Fruit fly (Drosophila melanogaster) whole organism, embryonic: Measurements from ENCODE around the gene Ythdc1.
A peak's percentile ranks its signal among the peaks of the same experiment; 100 is the strongest.

Experiments used
- Bteb2 ChIP-seq: fragments of 200-800 bp; sonication (Bioruptor generic); optimal IDR thresholded peaks from 2 replicates; lab custom pipeline; 2016; ENCODE audit warnings: missing biosample characterization, missing genetic modification characterization
- CG10209 ChIP-seq: fragments of 200-800 bp; sonication (Bioruptor generic); optimal IDR thresholded peaks from 3 replicates; lab custom pipeline; 2017; ENCODE audit warnings: missing biosample characterization, mild to moderate bottlenecking, missing genetic modification characterization, missing genetic modification reagents
- CG11723 ChIP-seq: fragments of 200-800 bp; sonication (Bioruptor generic); optimal IDR thresholded peaks from 2 replicates; lab custom pipeline; 2017; ENCODE audit warnings: missing biosample characterization, mild to moderate bottlenecking, missing genetic modification characterization
- CG15479 ChIP-seq: fragments of 200-800 bp; sonication (Bioruptor generic); optimal IDR thresholded peaks from 3 replicates; lab custom pipeline; 2019; ENCODE audit warnings: missing biosample characterization, mild to moderate bottlenecking, missing genetic modification characterization, moderate library complexity
- CG17612 ChIP-seq: fragments of 200-800 bp; sonication (Bioruptor generic); IDR thresholded peaks from 2 replicates; pipeline ENCODE4 v1.3.6; 2022; ENCODE audit warnings: missing biosample characterization, missing genetic modification characterization
- CG17802 ChIP-seq: fragments of 200-800 bp; sonication (Bioruptor generic); optimal IDR thresholded peaks from 2 replicates; lab custom pipeline; 2018; ENCODE audit warnings: missing biosample characterization, mild to moderate bottlenecking, missing genetic modification characterization, moderate library complexity
- CG17912 ChIP-seq: fragments of 200-800 bp; sonication (Bioruptor generic); optimal IDR thresholded peaks from 2 replicates; lab custom pipeline; 2018; ENCODE audit warnings: missing biosample characterization, mild to moderate bottlenecking, missing genetic modification characterization
- CG1832 ChIP-seq: fragments of 200-800 bp; sonication (Bioruptor generic); optimal IDR thresholded peaks from 2 replicates; lab custom pipeline; 2017; ENCODE audit warnings: missing biosample characterization, mild to moderate bottlenecking, missing genetic modification characterization, inconsistent platforms
- CG2116 ChIP-seq: fragments of 200-800 bp; sonication (Bioruptor generic); optimal IDR thresholded peaks from 3 replicates; lab custom pipeline; 2018; ENCODE audit warnings: missing biosample characterization, mild to moderate bottlenecking, missing genetic modification characterization
- CG2199 ChIP-seq: fragments of 200-800 bp; sonication (Bioruptor generic); IDR thresholded peaks from 3 replicates; pipeline ENCODE4 v1.3.6; 2022; ENCODE audit warnings: missing biosample characterization, missing genetic modification characterization
- CG32772 ChIP-seq: fragments of 200-800 bp; sonication (Bioruptor generic); IDR thresholded peaks from 2 replicates; pipeline ENCODE4 v1.3.6; 2022; ENCODE audit warnings: missing biosample characterization, missing genetic modification characterization
- CG6272 ChIP-seq: fragments of 200-800 bp; sonication (Bioruptor generic); IDR thresholded peaks from 2 replicates; pipeline ENCODE4 v1.3.6; 2022; ENCODE audit warnings: missing biosample characterization, missing genetic modification characterization
- CG6813 ChIP-seq: fragments of 200-800 bp; sonication (Bioruptor generic); optimal IDR thresholded peaks from 2 replicates; lab custom pipeline; 2017; ENCODE audit warnings: missing biosample characterization, missing genetic modification characterization, mild to moderate bottlenecking, moderate library complexity, missing genetic modification reagents
- CG9437 ChIP-seq: fragments of 200-800 bp; sonication (Bioruptor generic); optimal IDR thresholded peaks from 2 replicates; lab custom pipeline; 2018; ENCODE audit warnings: missing biosample characterization, mild to moderate bottlenecking, missing genetic modification characterization
- CG9727 ChIP-seq: fragments of 200-800 bp; sonication (Bioruptor generic); optimal IDR thresholded peaks from 3 replicates; lab custom pipeline; 2017; ENCODE audit warnings: missing biosample characterization, mild to moderate bottlenecking, missing genetic modification characterization
- D19B ChIP-seq: fragments of 200-800 bp; sonication (Bioruptor generic); optimal IDR thresholded peaks from 2 replicates; lab custom pipeline; 2017; ENCODE audit warnings: missing biosample characterization, mild to moderate bottlenecking, missing genetic modification characterization
- Dad ChIP-seq: fragments of 200-800 bp; sonication (Bioruptor generic); optimal IDR thresholded peaks from 3 replicates; lab custom pipeline; 2016; ENCODE audit warnings: missing biosample characterization, missing genetic modification characterization
- Deaf1 ChIP-seq: fragments of 200-800 bp; optimal IDR thresholded peaks from 3 replicates; lab custom pipeline; 2019; ENCODE audit warnings: missing biosample characterization, mild to moderate bottlenecking, missing genetic modification characterization, moderate library complexity
- Doc3 ChIP-seq: fragments of 200-800 bp; sonication (Bioruptor generic); IDR thresholded peaks from 3 replicates; pipeline ENCODE4 v1.3.6; 2022; ENCODE audit warnings: missing biosample characterization, missing genetic modification characterization; ENCODE audit not compliant: partially characterized antibody
- Eip74EF ChIP-seq, 2 experiments: fragments of 200-800 bp in 1 of 2; fragments of >200 bp in 1 of 2; sonication (Bioruptor generic) in 1 of 2; optimal IDR thresholded peaks; 2 replicates each; lab custom pipeline; 2017 to 2019; ENCODE audit warnings: missing biosample characterization in 2 of 2, missing genetic modification characterization in 2 of 2, mild to moderate bottlenecking in 1 of 2, moderate library complexity in 1 of 2
- Ets65A ChIP-seq: fragments of 200-800 bp; sonication (Bioruptor generic); peaks from one replicate; lab custom pipeline; 2016; ENCODE audit warnings: missing biosample characterization, missing genetic modification characterization
- Ets97D ChIP-seq: fragments of 200-800 bp; sonication (Bioruptor generic); optimal IDR thresholded peaks from 3 replicates; lab custom pipeline; 2016; ENCODE audit warnings: missing biosample characterization, missing genetic modification characterization
- Fer1 ChIP-seq: fragments of 200-800 bp; sonication (Bioruptor generic); optimal IDR thresholded peaks from 2 replicates; lab custom pipeline; 2017; ENCODE audit warnings: missing biosample characterization, mild to moderate bottlenecking, missing genetic modification characterization
- Fer3 ChIP-seq: fragments of 200-800 bp; sonication (Bioruptor generic); optimal IDR thresholded peaks from 2 replicates; lab custom pipeline; 2018; ENCODE audit warnings: missing biosample characterization, mild to moderate bottlenecking, missing genetic modification characterization, moderate library complexity
- Gug ChIP-seq: fragments of 200-800 bp; sonication (Bioruptor generic); IDR thresholded peaks from 4 replicates; pipeline ENCODE4 v1.3.6; 2022; ENCODE audit warnings: missing biosample characterization, missing genetic modification characterization
- HHEX ChIP-seq: fragments of 200-800 bp; sonication (Bioruptor generic); optimal IDR thresholded peaks from 3 replicates; lab custom pipeline; 2017; ENCODE audit warnings: missing biosample characterization, mild to moderate bottlenecking, missing genetic modification characterization, missing genetic modification reagents
- HLHmδ ChIP-seq: fragments of 200-800 bp; sonication (Bioruptor generic); optimal IDR thresholded peaks from 2 replicates; lab custom pipeline; 2018; ENCODE audit warnings: missing biosample characterization, mild to moderate bottlenecking, missing genetic modification characterization, moderate library complexity
- Mrtf ChIP-seq: fragments of 200-800 bp; sonication (Bioruptor generic); IDR thresholded peaks from 3 replicates; pipeline ENCODE4 v1.3.6; 2022; ENCODE audit warnings: missing biosample characterization, missing genetic modification characterization
- Pdp1 ChIP-seq, 2 experiments: fragments of 200-800 bp; sonication (Bioruptor generic); optimal IDR thresholded peaks; 3 replicates each; lab custom pipeline; 2016; ENCODE audit warnings: missing biosample characterization in 2 of 2, missing genetic modification characterization in 2 of 2, mild to moderate bottlenecking in 1 of 2, moderate library complexity in 1 of 2
- Poxn ChIP-seq: fragments of 200-800 bp; sonication (Bioruptor generic); IDR thresholded peaks from 2 replicates; pipeline ENCODE4 v1.3.6; 2022; ENCODE audit warnings: missing biosample characterization, missing genetic modification characterization
- Rx ChIP-seq: fragments of 200-800 bp; sonication (Bioruptor generic); IDR thresholded peaks from 2 replicates; pipeline ENCODE4 v1.3.6; 2022; ENCODE audit warnings: missing biosample characterization, missing genetic modification characterization
- Spps ChIP-seq: fragments of 200-800 bp; sonication (Bioruptor generic); optimal IDR thresholded peaks from 2 replicates; lab custom pipeline; 2018; ENCODE audit warnings: missing biosample characterization, mild to moderate bottlenecking, missing genetic modification characterization
- Xrp1 ChIP-seq: fragments of 200-800 bp; sonication (Bioruptor generic); IDR thresholded peaks from 2 replicates; pipeline ENCODE4 v1.3.6; 2022; ENCODE audit warnings: missing biosample characterization, missing genetic modification characterization
- ab ChIP-seq: fragments of 200-800 bp; sonication (Bioruptor generic); optimal IDR thresholded peaks from 2 replicates; lab custom pipeline; 2016; ENCODE audit warnings: missing biosample characterization, missing genetic modification characterization
- ara ChIP-seq: fragments of 200-800 bp; sonication (Bioruptor generic); IDR thresholded peaks from 2 replicates; pipeline ENCODE4 v1.3.6; 2022; ENCODE audit warnings: missing biosample characterization, missing genetic modification characterization
- br ChIP-seq: fragments of >200 bp; optimal IDR thresholded peaks from 2 replicates; lab custom pipeline; 2017
- caup ChIP-seq: fragments of 200-800 bp; sonication (Bioruptor generic); optimal IDR thresholded peaks from 3 replicates; lab custom pipeline; 2017; ENCODE audit warnings: missing biosample characterization, mild to moderate bottlenecking, missing genetic modification characterization, moderate library complexity; ENCODE audit not compliant: severe bottlenecking
- dpn ChIP-seq, 2 experiments: fragments of 200-800 bp; sonication (Bioruptor generic); optimal IDR thresholded peaks; 3 replicates each; lab custom pipeline; 2016; ENCODE audit warnings: missing biosample characterization in 2 of 2, missing genetic modification characterization in 2 of 2
- ewg ChIP-seq: fragments of 200-800 bp; sonication (Bioruptor generic); optimal IDR thresholded peaks from 3 replicates; lab custom pipeline; 2017; ENCODE audit warnings: mild to moderate bottlenecking, missing biosample characterization, missing genetic modification reagents, missing genetic modification characterization
- hth ChIP-seq: fragments of >200 bp; optimal IDR thresholded peaks from 2 replicates; lab custom pipeline; 2017; ENCODE audit warnings: inconsistent platforms
- ind ChIP-seq: fragments of 200-800 bp; sonication (Bioruptor generic); optimal IDR thresholded peaks from 3 replicates; lab custom pipeline; 2016; ENCODE audit warnings: missing biosample characterization, missing genetic modification characterization
- jigr1 ChIP-seq: fragments of 200-800 bp; sonication (Bioruptor generic); IDR thresholded peaks from 3 replicates; pipeline ENCODE4 v1.3.6; 2022; ENCODE audit warnings: missing biosample characterization, missing genetic modification characterization
- kay ChIP-seq: fragments of 200-800 bp; sonication (Bioruptor generic); optimal IDR thresholded peaks from 2 replicates; lab custom pipeline; 2016; ENCODE audit warnings: missing biosample characterization, missing genetic modification characterization
- mirr ChIP-seq: fragments of 200-800 bp; sonication (Bioruptor generic); optimal IDR thresholded peaks from 3 replicates; lab custom pipeline; 2018; ENCODE audit warnings: missing biosample characterization, mild to moderate bottlenecking, missing genetic modification characterization
- onecut ChIP-seq: fragments of 200-800 bp; sonication (Bioruptor generic); IDR thresholded peaks from 2 replicates; pipeline ENCODE4 v1.3.6; 2022; ENCODE audit warnings: missing biosample characterization, missing genetic modification characterization
- org-1 ChIP-seq: fragments of 200-800 bp; sonication (Bioruptor generic); optimal IDR thresholded peaks from 2 replicates; lab custom pipeline; 2017; ENCODE audit warnings: missing biosample characterization, missing genetic modification characterization
- pho ChIP-seq: fragments of 200-800 bp; sonication (Bioruptor generic); optimal IDR thresholded peaks from 2 replicates; lab custom pipeline; 2016; ENCODE audit warnings: missing biosample characterization, missing genetic modification characterization
- prd ChIP-seq, 3 experiments: fragments of >200 bp in 2 of 3; fragments of 200-800 bp in 1 of 3; sonication (Bioruptor generic) in 1 of 3; optimal IDR thresholded peaks in 2 of 3; IDR thresholded peaks in 1 of 3; 2 replicates in 2 of 3; 3 replicates in 1 of 3; pipeline versions ENCODE4 v1.3.6 to Lab custom; 2017 to 2022; ENCODE audit warnings: missing biosample characterization in 1 of 3, missing genetic modification characterization in 1 of 3
- sim ChIP-seq: fragments of 200-800 bp; sonication (Bioruptor generic); IDR thresholded peaks from 2 replicates; pipeline ENCODE4 v1.3.6; 2022; ENCODE audit warnings: missing biosample characterization, missing genetic modification characterization
- wor ChIP-seq: fragments of 200-800 bp; sonication (Bioruptor generic); IDR thresholded peaks from 2 replicates; pipeline ENCODE4 v1.3.6; 2022; ENCODE audit warnings: missing biosample characterization, missing genetic modification characterization
- zfh1 ChIP-seq: fragments of 200-800 bp; sonication (Bioruptor generic); IDR thresholded peaks from 3 replicates; pipeline ENCODE4 v1.3.6; 2022; ENCODE audit warnings: missing biosample characterization, missing genetic modification characterization

Gene Ythdc1

DNA sequence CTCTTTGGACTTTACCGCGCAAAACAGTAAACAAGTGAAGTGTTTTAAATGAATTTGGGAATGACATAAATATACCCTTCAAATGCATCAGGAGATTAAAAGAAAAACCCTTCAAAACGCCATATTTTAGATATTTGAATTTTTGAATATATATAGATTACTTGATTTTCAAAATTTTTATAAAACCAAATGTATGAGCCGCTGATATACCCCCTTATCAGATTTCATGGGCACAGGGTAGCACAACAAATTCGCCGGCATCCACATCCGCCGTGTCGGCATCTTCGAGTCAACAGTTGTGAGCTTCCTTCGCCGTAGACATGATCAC lies 4.0 kb upstream of the Ythdc1 start, which contains the start of gene Ids (continued):
- TF ChIP-seq CG6813 (GFP tag; lab: Kevin White, UChicago) (peak; percentile 49), Fer1 (GFP tag; lab: Kevin White, UChicago) (peak; percentile 69), onecut (GFP tag; lab: Robert Waterston, UW) (peak; percentile 45), pho (GFP tag; lab: Kevin White, UChicago) (peak; percentile 44), caup (peak; percentile 63), ewg (GFP tag; lab: Kevin White, UChicago) (peak; percentile 21), Poxn (GFP tag; lab: Robert Waterston, UW) (no peak), Dad (GFP tag; lab: Kevin White, UChicago) (peak; percentile 35), CG2199 (GFP tag; lab: Robert Waterston, UW) (0 out of 3 replicates have a peak, but pooled peaks have one; percentile 41), Spps (tag; lab: Kevin White, UChicago) (no peak), CG10209 (GFP tag; lab: Kevin White, UChicago) (peak; percentile 61), Fer3 (tag; lab: Kevin White, UChicago) (peak; percentile 68), CG15479 (GFP tag; lab: Kevin White, UChicago) (no peak), jigr1 (GFP tag; lab: Robert Waterston, UW) (no peak), sim (GFP tag; lab: Robert Waterston, UW) (no peak), Eip74EF (GFP tag; optimal IDR thresholded peaks at IDR 0.05; lab: Kevin White, UChicago) (peak in 1 of 2 experiments; percentile 39), CG11723 (peak; percentile 30), ind (peak; percentile 56), CG32772 (GFP tag; lab: Robert Waterston, UW) (peak; percentile 65), HHEX (GFP tag; lab: Kevin White, UChicago) (no peak), CG17912 (GFP tag; lab: Kevin White, UChicago) (no peak), dpn (GFP tag; optimal IDR thresholded peaks at IDR 0.05; lab: Kevin White, UChicago) (peak; percentile 12 to 69), ab (GFP tag; lab: Kevin White, UChicago) (no peak), Rx (peak; percentile 50; the same call in 1 of the 2 replicates), ara (GFP tag; lab: Robert Waterston, UW) (peak; percentile 84), HLHmδ (GFP tag; lab: Kevin White, UChicago) (no peak), prd (optimal IDR thresholded peaks at IDR 0.05; lab: Kevin White, UChicago) (no peak), prd (GFP tag; IDR thresholded peaks at IDR 0.05; lab: Robert Waterston, UW) (peak; percentile 84), CG17802 (tag; lab: Kevin White, UChicago) (peak; percentile 22), Pdp1 (GFP tag; optimal IDR thresholded peaks at IDR 0.05; lab: Kevin White, UChicago) (peak; percentile 38 to 39), br (lab: Kevin White, UChicago) (no peak), hth (lab: Kevin White, UChicago) (no peak), CG17612 (0 out of 2 replicates have a peak, but pooled peaks have one; percentile 32), Doc3 (GFP tag; lab: Robert Waterston, UW) (no peak), Ets97D (GFP tag; lab: Kevin White, UChicago) (peak; percentile 13), zfh1 (GFP tag; lab: Robert Waterston, UW) (peak; percentile 87), CG1832 (GFP tag; lab: Kevin White, UChicago) (no peak), Deaf1 (tag; lab: Kevin White, UChicago) (peak; percentile 23), D19B (GFP tag; lab: Kevin White, UChicago) (peak; percentile 89), mirr (GFP tag; lab: Kevin White, UChicago) (no peak), CG2116 (GFP tag; lab: Kevin White, UChicago) (no peak), CG6272 (GFP tag; lab: Robert Waterston, UW) (peak; percentile 39; the same call in 1 of the 2 replicates), org-1 (GFP tag; lab: Kevin White, UChicago) (peak; percentile 58), Ets65A (GFP tag; lab: Kevin White, UChicago) (peak; percentile 92), CG9727 (GFP tag; lab: Kevin White, UChicago) (peak; percentile 69), Xrp1 (GFP tag; lab: Robert Waterston, UW) (peak; percentile 90), Bteb2 (peak; percentile 38), kay (no peak), wor (GFP tag; lab: Robert Waterston, UW) (peak; percentile 53; the same call in 1 of the 2 replicates), CG9437 (peak; percentile 27), Gug (GFP tag; lab: Robert Waterston, UW) (peak; percentile 30; the same call in 1 of the 4 replicates), Mrtf (0 out of 3 replicates have a peak, but pooled peaks have one; percentile 48)
